Worm (Caenorhabditis elegans) whole organism, midembryonic: ENCODE measurements around the gene tsen-34.
"Not testable (repeated sequence)": the region's sequence is repeated elsewhere in the genome, so short reads cannot be mapped to it uniquely, and the experiment has no call there.

ENCODE experiments used
- T22C8.4 ChIP-seq: fragments of 200-800 bp; sonication (Bioruptor generic); IDR thresholded peaks from 2 replicates; pipeline ENCODE4 v1.3.6; 2022; ENCODE audit warnings: missing genetic modification characterization, missing compliant biosample characterization
- cog-1 ChIP-seq: sonication (generic microtip); optimal IDR thresholded peaks from 2 replicates; lab custom pipeline; 2016; ENCODE audit warnings: missing genetic modification characterization, missing compliant biosample characterization
- flt-1 ChIP-seq: fragments of 200-800 bp; sonication (Bioruptor generic); IDR thresholded peaks from 2 replicates; pipeline ENCODE4 v1.3.6; 2022; ENCODE audit warnings: missing genetic modification characterization, missing compliant biosample characterization
- klf-2 ChIP-seq: fragments of 200-800 bp; sonication (Bioruptor generic); conservative IDR thresholded peaks from 2 replicates; pipeline ENCODE4 v1.3.6; 2022; ENCODE audit warnings: missing genetic modification reagents, missing genetic modification characterization, missing compliant biosample characterization
- med-1 ChIP-seq: sonication (generic microtip); optimal IDR thresholded peaks from 2 replicates; lab custom pipeline; 2017; ENCODE audit warnings: missing genetic modification characterization, mild to moderate bottlenecking, missing compliant biosample characterization, antibody characterized with exemption, missing genetic modification reagents; ENCODE audit not compliant: insufficient read depth
- ref-1 ChIP-seq: fragments of 200-800 bp; sonication (Bioruptor generic); conservative IDR thresholded peaks from 2 replicates; pipeline ENCODE4 v1.3.6; 2022; ENCODE audit warnings: missing genetic modification reagents, missing genetic modification characterization, missing compliant biosample characterization
- tab-1 ChIP-seq: fragments of 200-800 bp; sonication (Bioruptor generic); IDR thresholded peaks from 2 replicates; pipeline ENCODE4 v1.3.6; 2022; ENCODE audit warnings: missing genetic modification characterization, missing compliant biosample characterization
- ztf-23 ChIP-seq: fragments of 200-800 bp; sonication (Bioruptor generic); IDR thresholded peaks from 2 replicates; pipeline ENCODE4 v1.3.6; 2022; ENCODE audit warnings: missing genetic modification reagents, missing genetic modification characterization, missing compliant biosample characterization
- ztf-29 ChIP-seq: fragments of 200-800 bp; sonication (Bioruptor generic); IDR thresholded peaks from 2 replicates; pipeline ENCODE4 v1.3.6; 2022; ENCODE audit warnings: missing genetic modification reagents, missing genetic modification characterization, missing compliant biosample characterization

tsen-34 gene

ce11 chrIV:4178424-4178823, at the start of gene tsen-34:
TSS of gene tsen-34 (plus strand) at chrIV:4178457.
- TF ChIP-seq tab-1 (GFP tag; lab: Robert Waterston, UW): no peak
- TF ChIP-seq flt-1 (GFP tag; lab: Robert Waterston, UW): no peak
- no peak for TF ChIP-seq ztf-23 (GFP tag; lab: Robert Waterston, UW)
- no peak for TF ChIP-seq med-1
- no peak for TF ChIP-seq ztf-29
- TF ChIP-seq ref-1 (GFP tag; lab: Robert Waterston, UW): no peak
- no peak for TF ChIP-seq klf-2 (GFP tag; lab: Robert Waterston, UW)
- no peak for TF ChIP-seq T22C8.4 (GFP tag; lab: Robert Waterston, UW)
- no peak for TF ChIP-seq cog-1

- TF ChIP-seq T22C8.4 (GFP tag; lab: Robert Waterston, UW) (no peak), klf-2 (GFP tag; lab: Robert Waterston, UW) (no peak), ref-1 (GFP tag; lab: Robert Waterston, UW) (no peak), flt-1 (GFP tag; lab: Robert Waterston, UW) (no peak), ztf-23 (GFP tag; lab: Robert Waterston, UW) (no peak), cog-1 (no peak), med-1 (no peak), ztf-29 (no peak), tab-1 (GFP tag; lab: Robert Waterston, UW) (no peak)
These were observed 42.5 kb upstream of the tsen-34 start, which contains the start of gene F49F1.17 for ce11 chrIV:4135744-4136143. TSS of gene F49F1.17 (minus strand) at chrIV:4135844.

- TF ChIP-seq flt-1 (GFP tag; lab: Robert Waterston, UW): no peak
These were observed 40.8 kb upstream of the tsen-34 start, which contains the start of gene F49F1.9 for ce11 chrIV:4137472-4137871. TSS of gene F49F1.9 (minus strand) at chrIV:4137572.

ce11 chrIV:4139022-4139421, 39.2 kb upstream of the tsen-34 start, which contains the start of gene F49F1.10:
TSS of gene F49F1.10 (minus strand) at chrIV:4139122.
- TF ChIP-seq klf-2 (GFP tag; lab: Robert Waterston, UW) (no peak), T22C8.4 (GFP tag; lab: Robert Waterston, UW) (no peak), cog-1 (no peak), ztf-29 (no peak), ref-1 (GFP tag; lab: Robert Waterston, UW) (no peak), med-1 (no peak), ztf-23 (GFP tag; lab: Robert Waterston, UW) (no peak), tab-1 (GFP tag; lab: Robert Waterston, UW) (no peak), flt-1 (GFP tag; lab: Robert Waterston, UW) (no peak)

ce11 chrIV:4140265-4140664, 38.0 kb upstream of the tsen-34 start, which contains the start of gene F49F1.18:
TSS of gene F49F1.18 (minus strand) at chrIV:4140365.
- TF ChIP-seq ref-1 (GFP tag; lab: Robert Waterston, UW): no peak
- TF ChIP-seq cog-1: no peak
- no peak for TF ChIP-seq med-1
- no peak for TF ChIP-seq klf-2 (GFP tag; lab: Robert Waterston, UW)
- no peak for TF ChIP-seq tab-1 (GFP tag; lab: Robert Waterston, UW)
- TF ChIP-seq T22C8.4 (GFP tag; lab: Robert Waterston, UW): no peak
- no peak for TF ChIP-seq ztf-29
- no peak for TF ChIP-seq flt-1 (GFP tag; lab: Robert Waterston, UW)
- no peak for TF ChIP-seq ztf-23 (GFP tag; lab: Robert Waterston, UW)

ce11 chrIV:4141311-4141710, 36.9 kb upstream of the tsen-34 start, which contains the start of gene F49F1.11:
TSS of gene F49F1.11 (minus strand) at chrIV:4141411.
- TF ChIP-seq ztf-29 (no peak), klf-2 (GFP tag; lab: Robert Waterston, UW) (no peak), ref-1 (GFP tag; lab: Robert Waterston, UW) (no peak), tab-1 (GFP tag; lab: Robert Waterston, UW) (no peak), med-1 (no peak), T22C8.4 (GFP tag; lab: Robert Waterston, UW) (no peak), flt-1 (GFP tag; lab: Robert Waterston, UW) (no peak), ztf-23 (GFP tag; lab: Robert Waterston, UW) (no peak)

ce11 chrIV:4142986-4143385, 35.3 kb upstream of the tsen-34 start, which contains the start of gene F49F1.12:
TSS of gene F49F1.12 (minus strand) at chrIV:4143086.
- TF ChIP-seq tab-1 (GFP tag; lab: Robert Waterston, UW); T22C8.4 (GFP tag; lab: Robert Waterston, UW); cog-1: not testable (repeated sequence)

ce11 chrIV:4144784-4145183, 33.5 kb upstream of the tsen-34 start, which contains the start of gene R07C12.3:
TSS of gene R07C12.3 (plus strand) at chrIV:4145084.
- TF ChIP-seq T22C8.4 (GFP tag; lab: Robert Waterston, UW) (no peak), cog-1 (no peak), med-1 (no peak), tab-1 (GFP tag; lab: Robert Waterston, UW) (no peak), flt-1 (GFP tag; lab: Robert Waterston, UW) (no peak), klf-2 (GFP tag; lab: Robert Waterston, UW) (no peak), ztf-23 (GFP tag; lab: Robert Waterston, UW) (no peak), ref-1 (GFP tag; lab: Robert Waterston, UW) (no peak), ztf-29 (no peak)

ce11 chrIV:4147891-4148290, 30.4 kb upstream of the tsen-34 start:
- TF ChIP-seq med-1 (no peak), ref-1 (GFP tag; lab: Robert Waterston, UW) (no peak), T22C8.4 (GFP tag; lab: Robert Waterston, UW) (no peak), klf-2 (GFP tag; lab: Robert Waterston, UW) (no peak), flt-1 (GFP tag; lab: Robert Waterston, UW) (no peak), ztf-23 (GFP tag; lab: Robert Waterston, UW) (no peak), ztf-29 (no peak), cog-1 (no peak), tab-1 (GFP tag; lab: Robert Waterston, UW) (no peak)

- TF ChIP-seq ztf-23 (GFP tag; lab: Robert Waterston, UW): no peak
- TF ChIP-seq flt-1 (GFP tag; lab: Robert Waterston, UW): no peak
- no peak for TF ChIP-seq med-1
- TF ChIP-seq cog-1: no peak
- no peak for TF ChIP-seq klf-2 (GFP tag; lab: Robert Waterston, UW)
These were observed 28.1 kb upstream of the tsen-34 start for ce11 chrIV:4150138-4150537.
